Fruit fly (Drosophila melanogaster) whole organism, adult: ENCODE results near the gene AspRS-m.

Experiments used
- CG11617 ChIP-seq: fragments of 200-800 bp; sonication (Bioruptor generic); optimal IDR thresholded peaks from 2 replicates; lab custom pipeline; 2017; ENCODE audit warnings: mild to moderate bottlenecking, missing biosample characterization, missing genetic modification reagents, missing genetic modification characterization
- CG12768 ChIP-seq: fragments of 200-800 bp; sonication (Bioruptor generic); optimal IDR thresholded peaks from 2 replicates; lab custom pipeline; 2017; ENCODE audit warnings: missing biosample characterization, missing genetic modification characterization, mild to moderate bottlenecking, moderate library complexity, missing genetic modification reagents
- CG1620 ChIP-seq: fragments of 200-800 bp; sonication (Bioruptor generic); optimal IDR thresholded peaks from 2 replicates; lab custom pipeline; 2016; ENCODE audit warnings: missing biosample characterization, missing genetic modification characterization
- CG33017 ChIP-seq: fragments of 200-800 bp; sonication (Bioruptor generic); optimal IDR thresholded peaks from 2 replicates; lab custom pipeline; 2018; ENCODE audit warnings: missing biosample characterization, mild to moderate bottlenecking, missing genetic modification characterization, moderate library complexity
- CG5204 ChIP-seq: fragments of 200-800 bp; sonication (Bioruptor generic); optimal IDR thresholded peaks from 2 replicates; lab custom pipeline; 2016; ENCODE audit warnings: missing biosample characterization, missing genetic modification characterization
- CG7045 ChIP-seq: fragments of 200-800 bp; sonication (Bioruptor generic); optimal IDR thresholded peaks from 2 replicates; lab custom pipeline; 2017; ENCODE audit warnings: missing biosample characterization, mild to moderate bottlenecking, missing genetic modification characterization
- CG7101 ChIP-seq: fragments of 200-800 bp; sonication (Bioruptor generic); optimal IDR thresholded peaks from 2 replicates; lab custom pipeline; 2018; ENCODE audit warnings: missing biosample characterization, mild to moderate bottlenecking, missing genetic modification characterization, moderate library complexity
- Clk ChIP-seq: fragments of 200-800 bp; sonication (Bioruptor generic); optimal IDR thresholded peaks from 2 replicates; lab custom pipeline; 2017; ENCODE audit warnings: missing biosample characterization, missing genetic modification characterization
- Crg-1 ChIP-seq: fragments of 200-800 bp; sonication (Bioruptor generic); optimal IDR thresholded peaks from 2 replicates; lab custom pipeline; 2016; ENCODE audit warnings: missing biosample characterization, missing genetic modification characterization
- Hr96 ChIP-seq: fragments of 200-800 bp; sonication (Bioruptor generic); optimal IDR thresholded peaks from 2 replicates; lab custom pipeline; 2016; ENCODE audit warnings: missing biosample characterization, missing genetic modification characterization
- Mnt ChIP-seq: fragments of 200-800 bp; sonication (Bioruptor generic); optimal IDR thresholded peaks from 2 replicates; lab custom pipeline; 2016; ENCODE audit warnings: missing biosample characterization, mild to moderate bottlenecking, missing genetic modification characterization
- bab1 ChIP-seq: fragments of 200-800 bp; sonication (Bioruptor generic); optimal IDR thresholded peaks from 3 replicates; lab custom pipeline; 2019; ENCODE audit warnings: missing biosample characterization, mild to moderate bottlenecking, missing genetic modification characterization, moderate library complexity
- cic ChIP-seq: fragments of 200-800 bp; sonication (Bioruptor generic); optimal IDR thresholded peaks from 2 replicates; lab custom pipeline; 2017; ENCODE audit warnings: missing biosample characterization, mild to moderate bottlenecking, missing genetic modification characterization, moderate library complexity
- cnc ChIP-seq, 2 experiments: fragments of >200 bp; optimal IDR thresholded peaks; 2 replicates each; lab custom pipeline; 2017
- kay ChIP-seq: fragments of 200-800 bp; sonication (Bioruptor generic); peaks from one replicate; lab custom pipeline; 2016; ENCODE audit warnings: missing biosample characterization, missing genetic modification characterization, borderline replicate concordance
- ovo ChIP-seq: fragments of 200-800 bp; sonication (Bioruptor generic); optimal IDR thresholded peaks from 2 replicates; lab custom pipeline; 2016; ENCODE audit warnings: missing biosample characterization, missing genetic modification characterization
- pad ChIP-seq: fragments of 200-800 bp; sonication (Bioruptor generic); optimal IDR thresholded peaks from 3 replicates; lab custom pipeline; 2017; ENCODE audit warnings: missing biosample characterization, missing genetic modification characterization, mild to moderate bottlenecking, moderate library complexity, missing genetic modification reagents
- tj ChIP-seq: fragments of 200-800 bp; sonication (Bioruptor generic); optimal IDR thresholded peaks from 3 replicates; lab custom pipeline; 2017; ENCODE audit warnings: missing biosample characterization, mild to moderate bottlenecking, missing genetic modification characterization, moderate library complexity
- toe ChIP-seq: fragments of 200-800 bp; sonication (Bioruptor generic); optimal IDR thresholded peaks from 2 replicates; lab custom pipeline; 2016; ENCODE audit warnings: missing biosample characterization, missing genetic modification characterization

The AspRS-m gene

dm6 chr2L:16796104-16796645, 30.7 kb upstream of the AspRS-m start, which contains the start of gene Ugt37E1:
Gene Ugt37E1, plus strand, starts transcription at chr2L:16796595.
- TF ChIP-seq kay (peak; percentile 58), toe (GFP tag; lab: Kevin White, UChicago) (no peak), CG7045 (GFP tag; lab: Kevin White, UChicago) (no peak)

- TF ChIP-seq cnc (optimal IDR thresholded peaks at IDR 0.05; lab: Kevin White, UChicago) (peak in 1 of 2 experiments; percentile 42), tj (GFP tag; lab: Kevin White, UChicago) (no peak), kay (peak; percentile 90), CG1620 (GFP tag; lab: Kevin White, UChicago) (no peak), ovo (GFP tag; lab: Kevin White, UChicago) (no peak), CG7045 (GFP tag; lab: Kevin White, UChicago) (peak; percentile 11), CG33017 (tag; lab: Kevin White, UChicago) (peak; percentile 33), Mnt (GFP tag; lab: Kevin White, UChicago) (peak; percentile 7)
These were observed 28.2 kb upstream of the AspRS-m start, which contains the start of gene Ugt37D1 for dm6 chr2L:16798705-16799104. Gene Ugt37D1, plus strand, starts transcription at chr2L:16799025.

- no peak for TF ChIP-seq toe (GFP tag; lab: Kevin White, UChicago)
- peak; percentile 9 for TF ChIP-seq Mnt (GFP tag; lab: Kevin White, UChicago)
These were observed 27.4 kb upstream of the AspRS-m start for dm6 chr2L:16799496-16799895.

- TF ChIP-seq kay = peak; percentile 42
- TF ChIP-seq pad (GFP tag; lab: Kevin White, UChicago) = no peak
These were observed 25.2 kb upstream of the AspRS-m start for dm6 chr2L:16801578-16802152.

dm6 chr2L:16803638-16804037, 23.2 kb upstream of the AspRS-m start:
- TF ChIP-seq cnc (optimal IDR thresholded peaks at IDR 0.05; lab: Kevin White, UChicago) = no peak
- TF ChIP-seq CG12768 (GFP tag; lab: Kevin White, UChicago) = no peak
- no peak for TF ChIP-seq ovo (GFP tag; lab: Kevin White, UChicago)
- TF ChIP-seq CG1620 (GFP tag; lab: Kevin White, UChicago) = no peak
- no peak for TF ChIP-seq CG11617 (GFP tag; lab: Kevin White, UChicago)
- no peak for TF ChIP-seq CG5204 (GFP tag; lab: Kevin White, UChicago)
- TF ChIP-seq toe (GFP tag; lab: Kevin White, UChicago) = no peak
- no peak for TF ChIP-seq CG7101
- TF ChIP-seq CG7045 (GFP tag; lab: Kevin White, UChicago) = no peak
- TF ChIP-seq Crg-1 (GFP tag; lab: Kevin White, UChicago) = no peak
- TF ChIP-seq Clk (GFP tag; lab: Kevin White, UChicago) = no peak
- TF ChIP-seq kay = no peak
- no peak for TF ChIP-seq Hr96 (GFP tag; lab: Kevin White, UChicago)
- no peak for TF ChIP-seq pad (GFP tag; lab: Kevin White, UChicago)
- TF ChIP-seq cic (GFP tag; lab: Kevin White, UChicago) = no peak
- no peak for TF ChIP-seq bab1 (GFP tag; lab: Kevin White, UChicago)

dm6 chr2L:16804376-16804934, 22.4 kb upstream of the AspRS-m start, which contains the start of gene CG13272:
Gene CG13272, plus strand, starts transcription at chr2L:16804884.
- TF ChIP-seq CG7101 = no peak
- TF ChIP-seq toe (GFP tag; lab: Kevin White, UChicago) = no peak
- TF ChIP-seq cnc (optimal IDR thresholded peaks at IDR 0.05; lab: Kevin White, UChicago) = no peak
- no peak for TF ChIP-seq bab1 (GFP tag; lab: Kevin White, UChicago)
- TF ChIP-seq CG33017 (tag; lab: Kevin White, UChicago) = no peak
- TF ChIP-seq ovo (GFP tag; lab: Kevin White, UChicago) = no peak
- TF ChIP-seq CG7045 (GFP tag; lab: Kevin White, UChicago) = no peak
- no peak for TF ChIP-seq CG5204 (GFP tag; lab: Kevin White, UChicago)

dm6 chr2L:16808752-16809151, 18.1 kb upstream of the AspRS-m start:
- TF ChIP-seq CG5204 (GFP tag; lab: Kevin White, UChicago) (no peak), Clk (GFP tag; lab: Kevin White, UChicago) (no peak), cic (GFP tag; lab: Kevin White, UChicago) (no peak), Hr96 (GFP tag; lab: Kevin White, UChicago) (no peak), tj (GFP tag; lab: Kevin White, UChicago) (no peak), Crg-1 (GFP tag; lab: Kevin White, UChicago) (no peak)
